Fruit fly (Drosophila melanogaster): ENCODE measurements around the gene Prosbeta4R2.

Prosbeta4R2 gene

DNA sequence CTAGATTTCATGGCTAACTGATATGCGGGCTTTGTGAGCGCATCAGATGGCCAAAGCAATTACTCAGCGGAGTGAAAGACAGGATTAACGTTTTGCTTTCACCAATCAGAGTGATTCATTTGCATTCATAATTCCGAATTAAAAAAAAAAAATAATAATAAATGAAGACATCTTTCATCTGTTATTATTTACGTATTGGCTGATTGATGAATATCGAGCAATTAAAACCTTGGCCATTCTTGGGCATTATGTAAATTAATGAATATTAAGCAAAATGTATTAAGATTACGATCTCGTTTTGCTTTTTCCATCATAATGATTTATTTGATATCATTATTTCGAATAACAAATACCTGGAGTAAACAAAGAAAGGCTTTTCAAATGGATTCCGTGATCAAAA is 9.6 kb downstream of the Prosbeta4R2 start, which contains the start of gene Trf4:
Trf4 (plus strand) TSS at position 301 of the 400 bp plus-strand sequence.
- no peak for TF ChIP-seq CG5204 (GFP tag; optimal IDR thresholded peaks at IDR 0.05)
- TF ChIP-seq toe (GFP tag; optimal IDR thresholded peaks at IDR 0.05): no peak
- TF ChIP-seq ovo (GFP tag; optimal IDR thresholded peaks at IDR 0.05): no peak
- no peak for TF ChIP-seq kay (GFP tag; ENCODE audit: borderline replicate concordance)
- no peak for TF ChIP-seq tj (GFP tag; optimal IDR thresholded peaks at IDR 0.05)
- no peak for TF ChIP-seq pad (GFP tag; optimal IDR thresholded peaks at IDR 0.05)
- TF ChIP-seq cnc (optimal IDR thresholded peaks at IDR 0.05): no peak
- TF ChIP-seq CG12768 (GFP tag; optimal IDR thresholded peaks at IDR 0.05): no peak
- no peak for TF ChIP-seq CG11617 (GFP tag; optimal IDR thresholded peaks at IDR 0.05)
- no peak for TF ChIP-seq cic (GFP tag; optimal IDR thresholded peaks at IDR 0.05)
- TF ChIP-seq bab1 (GFP tag; optimal IDR thresholded peaks at IDR 0.05): no peak
- no peak for TF ChIP-seq CG7101 (tag; optimal IDR thresholded peaks at IDR 0.05)
- TF ChIP-seq Clk (GFP tag; optimal IDR thresholded peaks at IDR 0.05): no peak
- TF ChIP-seq Crg-1 (GFP tag; optimal IDR thresholded peaks at IDR 0.05): no peak
- TF ChIP-seq Mnt (GFP tag; optimal IDR thresholded peaks at IDR 0.05): no peak
- TF ChIP-seq CG7045 (GFP tag; optimal IDR thresholded peaks at IDR 0.05): no peak
- no peak for TF ChIP-seq CG1620 (GFP tag; optimal IDR thresholded peaks at IDR 0.05)
- TF ChIP-seq CG33017 (tag; optimal IDR thresholded peaks at IDR 0.05): no peak
- no peak for TF ChIP-seq Hr96 (GFP tag; optimal IDR thresholded peaks at IDR 0.05)
- TF ChIP-seq CG14711 (tag; optimal IDR thresholded peaks at IDR 0.05): no peak

DNA sequence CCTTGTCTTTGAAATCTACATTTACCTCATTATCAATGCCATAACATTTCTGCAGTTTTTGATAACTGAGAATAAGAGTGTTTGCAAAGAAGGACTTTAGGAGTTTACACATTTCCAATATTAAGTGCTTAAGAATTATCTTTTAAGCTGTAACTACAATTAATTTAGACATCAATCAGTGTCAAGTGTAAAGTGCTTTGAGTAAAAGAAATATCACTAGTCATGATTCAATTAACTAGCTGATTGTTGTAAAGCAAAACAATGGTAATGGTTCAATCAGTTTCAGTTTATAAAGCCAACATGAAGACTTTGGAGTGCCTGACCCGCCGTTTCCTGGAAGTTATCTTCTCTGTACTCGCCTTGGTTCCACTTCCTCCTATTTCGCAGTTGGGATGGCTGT is 14.3 kb downstream of the Prosbeta4R2 start, which contains the start of gene Gr23a:
Gr23a (plus strand) TSS at position 301 of the 400 bp plus-strand sequence.
- no peak for TF ChIP-seq CG33017 (tag; optimal IDR thresholded peaks at IDR 0.05)
- no peak for TF ChIP-seq CG12768 (GFP tag; optimal IDR thresholded peaks at IDR 0.05)

DNA sequence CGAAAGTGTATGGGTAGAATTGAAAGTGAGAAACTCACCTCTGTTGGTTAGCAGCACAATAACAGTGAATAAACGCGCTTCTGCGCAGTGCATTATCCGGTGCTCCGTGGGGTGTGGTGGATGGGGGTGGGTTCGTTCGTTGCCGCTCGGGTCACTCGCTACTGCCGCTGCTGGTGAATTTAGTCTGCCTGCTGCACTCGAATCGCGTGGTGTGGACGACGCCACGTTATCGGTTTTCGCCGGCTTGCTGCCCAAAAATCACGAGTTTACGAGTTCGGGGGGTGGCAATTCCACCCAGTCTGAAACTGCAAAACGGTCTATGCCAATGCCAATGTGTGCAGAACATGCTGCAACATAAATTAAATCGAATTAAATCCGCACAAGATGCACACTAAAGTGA is 22.4 kb downstream of the Prosbeta4R2 start, which contains the start of gene Tmtc1:
Tmtc1 (plus strand) TSS at position 182 of the 400 bp plus-strand sequence.
- TF ChIP-seq CG12768 (GFP tag; optimal IDR thresholded peaks at IDR 0.05): no peak
- TF ChIP-seq pad (GFP tag; optimal IDR thresholded peaks at IDR 0.05): peak; percentile 15
- no peak for TF ChIP-seq CG1620 (GFP tag; optimal IDR thresholded peaks at IDR 0.05)

dm6 chr2L:2696337-2696736 is 41.1 kb downstream of the Prosbeta4R2 start, which contains the start of gene Trf5:
Gene Trf5, minus strand, starts transcription at chr2L:2696437.
- TF ChIP-seq CG11617 (GFP tag; optimal IDR thresholded peaks at IDR 0.05) (no peak), Hr96 (GFP tag; optimal IDR thresholded peaks at IDR 0.05) (no peak), CG12768 (GFP tag; optimal IDR thresholded peaks at IDR 0.05) (no peak), CG14711 (tag; optimal IDR thresholded peaks at IDR 0.05) (no peak), cic (GFP tag; optimal IDR thresholded peaks at IDR 0.05) (no peak), Crg-1 (GFP tag; optimal IDR thresholded peaks at IDR 0.05) (no peak), CG1620 (GFP tag; optimal IDR thresholded peaks at IDR 0.05) (no peak)
